Fruit fly (Drosophila melanogaster) whole organism, embryonic: ENCODE results near the gene CG6937.
A peak's percentile ranks its signal among the peaks of the same experiment; 100 is the strongest.

ENCODE experiments used
- bab2 ChIP-seq: fragments of 200-800 bp; sonication (Bioruptor generic); optimal IDR thresholded peaks from 2 replicates; lab custom pipeline; 2016; ENCODE audit warnings: missing biosample characterization, missing genetic modification characterization
- corto ChIP-seq: fragments of 200-800 bp; sonication (Bioruptor generic); optimal IDR thresholded peaks from 2 replicates; lab custom pipeline; 2016; ENCODE audit warnings: missing biosample characterization, mild to moderate bottlenecking, missing genetic modification characterization, moderate library complexity
- p53 ChIP-seq: fragments of 200-800 bp; sonication (Bioruptor generic); optimal IDR thresholded peaks from 2 replicates; lab custom pipeline; 2016; ENCODE audit warnings: missing biosample characterization, missing genetic modification characterization
- sqz ChIP-seq: fragments of 200-800 bp; sonication (Bioruptor generic); optimal IDR thresholded peaks from 3 replicates; lab custom pipeline; 2018; ENCODE audit warnings: missing biosample characterization, mild to moderate bottlenecking, missing genetic modification characterization

dm6 chr3R:22597344-22597954 is 12.9 kb downstream of the CG6937 start:
- TF ChIP-seq p53 (GFP tag; lab: Kevin White, UChicago) = peak; percentile 24
- TF ChIP-seq sqz (GFP tag; lab: Kevin White, UChicago) = no peak
- TF ChIP-seq corto = no peak
- peak; percentile 64 for TF ChIP-seq bab2 (GFP tag; lab: Kevin White, UChicago)
